Fruit fly (Drosophila melanogaster) whole organism, embryonic: ENCODE measurements around the gene BckdhA.
A peak's percentile ranks its signal among the peaks of the same experiment; 100 is the strongest.

Experiments
- B-H2 ChIP-seq: fragments of 200-800 bp; sonication (Bioruptor generic); optimal IDR thresholded peaks from 2 replicates; lab custom pipeline; 2018; ENCODE audit warnings: missing biosample characterization, mild to moderate bottlenecking, missing genetic modification characterization
- Bdp1 ChIP-seq: fragments of 200-800 bp; sonication (Bioruptor generic); optimal IDR thresholded peaks from 3 replicates; lab custom pipeline; 2016; ENCODE audit warnings: missing biosample characterization, missing genetic modification characterization
- CG11723 ChIP-seq: fragments of 200-800 bp; sonication (Bioruptor generic); optimal IDR thresholded peaks from 2 replicates; lab custom pipeline; 2017; ENCODE audit warnings: missing biosample characterization, mild to moderate bottlenecking, missing genetic modification characterization
- CG12236 ChIP-seq: fragments of 200-800 bp; sonication (Bioruptor generic); optimal IDR thresholded peaks from 2 replicates; lab custom pipeline; 2016; ENCODE audit warnings: missing biosample characterization, missing genetic modification characterization
- CG13123 ChIP-seq: fragments of 200-800 bp; sonication (Bioruptor generic); optimal IDR thresholded peaks from 2 replicates; lab custom pipeline; 2016; ENCODE audit warnings: missing biosample characterization, missing genetic modification characterization
- CG17612 ChIP-seq: fragments of 200-800 bp; sonication (Bioruptor generic); IDR thresholded peaks from 2 replicates; pipeline ENCODE4 v1.3.6; 2022; ENCODE audit warnings: missing biosample characterization, missing genetic modification characterization
- CG17829 ChIP-seq: fragments of 200-800 bp; optimal IDR thresholded peaks from 2 replicates; lab custom pipeline; 2019; ENCODE audit warnings: missing biosample characterization, mild to moderate bottlenecking, missing genetic modification characterization, moderate library complexity
- CG2129 ChIP-seq: fragments of 200-800 bp; sonication (Bioruptor generic); IDR thresholded peaks from 2 replicates; pipeline ENCODE4 v1.3.6; 2022; ENCODE audit warnings: missing biosample characterization, missing genetic modification characterization; ENCODE audit not compliant: partially characterized antibody
- CG2712 ChIP-seq: fragments of 200-800 bp; optimal IDR thresholded peaks from 3 replicates; lab custom pipeline; 2019; ENCODE audit warnings: missing biosample characterization, mild to moderate bottlenecking, missing genetic modification characterization, moderate library complexity
- CG31365 ChIP-seq: fragments of 200-800 bp; sonication (Bioruptor generic); optimal IDR thresholded peaks from 2 replicates; lab custom pipeline; 2018; ENCODE audit warnings: missing biosample characterization, mild to moderate bottlenecking, missing genetic modification characterization
- CG4617 ChIP-seq: fragments of 200-800 bp; sonication (Bioruptor generic); optimal IDR thresholded peaks from 3 replicates; lab custom pipeline; 2016; ENCODE audit warnings: missing biosample characterization, missing genetic modification characterization, borderline replicate concordance
- CG4854 ChIP-seq: fragments of 200-800 bp; sonication (Bioruptor generic); optimal IDR thresholded peaks from 2 replicates; lab custom pipeline; 2016; ENCODE audit warnings: missing biosample characterization, missing genetic modification characterization, inconsistent platforms
- CG5180 ChIP-seq: fragments of 200-800 bp; sonication (Bioruptor generic); optimal IDR thresholded peaks from 3 replicates; lab custom pipeline; 2017; ENCODE audit warnings: missing biosample characterization, missing genetic modification characterization, mild to moderate bottlenecking, moderate library complexity, missing genetic modification reagents
- CG6683 ChIP-seq: fragments of 200-800 bp; sonication (Bioruptor generic); optimal IDR thresholded peaks from 2 replicates; lab custom pipeline; 2017; ENCODE audit warnings: missing biosample characterization, mild to moderate bottlenecking, missing genetic modification characterization, missing genetic modification reagents
- CG7745 ChIP-seq: fragments of 200-800 bp; sonication (Bioruptor generic); optimal IDR thresholded peaks from 2 replicates; lab custom pipeline; 2018; ENCODE audit warnings: missing biosample characterization, mild to moderate bottlenecking, missing genetic modification characterization, moderate library complexity
- CG9727 ChIP-seq: fragments of 200-800 bp; sonication (Bioruptor generic); optimal IDR thresholded peaks from 3 replicates; lab custom pipeline; 2017; ENCODE audit warnings: missing biosample characterization, mild to moderate bottlenecking, missing genetic modification characterization
- CoRest ChIP-seq: fragments of 200-800 bp; sonication (Bioruptor generic); optimal IDR thresholded peaks from 3 replicates; lab custom pipeline; 2018; ENCODE audit warnings: missing biosample characterization, mild to moderate bottlenecking, missing genetic modification characterization, moderate library complexity
- D19A ChIP-seq: fragments of 200-800 bp; optimal IDR thresholded peaks from 3 replicates; lab custom pipeline; 2019; ENCODE audit warnings: missing biosample characterization, mild to moderate bottlenecking, missing genetic modification characterization, moderate library complexity
- E2f2 ChIP-seq: fragments of 200-800 bp; sonication (Bioruptor generic); IDR thresholded peaks from 2 replicates; pipeline ENCODE4 v1.3.6; 2022; ENCODE audit warnings: missing biosample characterization, missing genetic modification characterization
- Ets65A ChIP-seq: fragments of 200-800 bp; sonication (Bioruptor generic); peaks from one replicate; lab custom pipeline; 2016; ENCODE audit warnings: missing biosample characterization, missing genetic modification characterization
- Hr3 ChIP-seq: fragments of 200-800 bp; sonication (Bioruptor generic); optimal IDR thresholded peaks from 3 replicates; lab custom pipeline; 2016; ENCODE audit warnings: missing biosample characterization, missing genetic modification characterization
- Hr51 ChIP-seq, 2 experiments: fragments of 200-800 bp; sonication (Bioruptor generic); optimal IDR thresholded peaks; 2 replicates in 1 of 2; 3 replicates in 1 of 2; lab custom pipeline; 2016 to 2018; ENCODE audit warnings: missing biosample characterization in 2 of 2, missing genetic modification characterization in 2 of 2, mild to moderate bottlenecking in 1 of 2, moderate library complexity in 1 of 2
- Hsf ChIP-seq: fragments of 200-800 bp; sonication (Bioruptor generic); optimal IDR thresholded peaks from 3 replicates; lab custom pipeline; 2016; ENCODE audit warnings: missing biosample characterization, missing genetic modification characterization
- MTF-1 ChIP-seq: fragments of 200-800 bp; sonication (Bioruptor generic); optimal IDR thresholded peaks from 2 replicates; lab custom pipeline; 2018; ENCODE audit warnings: missing biosample characterization, mild to moderate bottlenecking, missing genetic modification characterization, borderline replicate concordance
- Max ChIP-seq: fragments of 200-800 bp; sonication (Bioruptor generic); optimal IDR thresholded peaks from 2 replicates; lab custom pipeline; 2016; ENCODE audit warnings: missing biosample characterization, mild to moderate bottlenecking, missing genetic modification characterization
- Nf-YC ChIP-seq: fragments of 200-800 bp; optimal IDR thresholded peaks from 3 replicates; lab custom pipeline; 2019; ENCODE audit warnings: missing biosample characterization, mild to moderate bottlenecking, missing genetic modification characterization, moderate library complexity
- Rx ChIP-seq: fragments of 200-800 bp; sonication (Bioruptor generic); IDR thresholded peaks from 2 replicates; pipeline ENCODE4 v1.3.6; 2022; ENCODE audit warnings: missing biosample characterization, missing genetic modification characterization
- Sox100B ChIP-seq: fragments of 200-800 bp; sonication (Bioruptor generic); optimal IDR thresholded peaks from 3 replicates; lab custom pipeline; 2018; ENCODE audit warnings: missing biosample characterization, mild to moderate bottlenecking, missing genetic modification characterization
- Spps ChIP-seq: fragments of 200-800 bp; sonication (Bioruptor generic); optimal IDR thresholded peaks from 2 replicates; lab custom pipeline; 2018; ENCODE audit warnings: missing biosample characterization, mild to moderate bottlenecking, missing genetic modification characterization
- Ssrp ChIP-seq: fragments of 200-800 bp; sonication (Bioruptor generic); optimal IDR thresholded peaks from 2 replicates; lab custom pipeline; 2018; ENCODE audit warnings: missing biosample characterization, mild to moderate bottlenecking, missing genetic modification characterization, moderate library complexity
- Trl ChIP-seq, 3 experiments: fragments of >200 bp in 2 of 3; fragments of 200-800 bp in 1 of 3; sonication (Bioruptor generic) in 1 of 3; optimal IDR thresholded peaks; 2 replicates in 1 of 3; 3 replicates in 2 of 3; lab custom pipeline; 2016 to 2017; ENCODE audit warnings: missing biosample characterization in 1 of 3, missing genetic modification characterization in 1 of 3
- ash1 ChIP-seq: fragments of 200-800 bp; sonication (Bioruptor generic); optimal IDR thresholded peaks from 2 replicates; lab custom pipeline; 2018; ENCODE audit warnings: missing biosample characterization, mild to moderate bottlenecking, missing genetic modification characterization
- ato ChIP-seq: fragments of 200-800 bp; sonication (Bioruptor generic); IDR thresholded peaks from 2 replicates; pipeline ENCODE4 v1.3.6; 2022; ENCODE audit warnings: missing biosample characterization, missing genetic modification characterization; ENCODE audit not compliant: partially characterized antibody
- dmrt99B ChIP-seq: fragments of 200-800 bp; sonication (Bioruptor generic); optimal IDR thresholded peaks from 2 replicates; lab custom pipeline; 2018; ENCODE audit warnings: missing biosample characterization, mild to moderate bottlenecking, missing genetic modification characterization, moderate library complexity
- gcm2 ChIP-seq: fragments of 200-800 bp; sonication (Bioruptor generic); optimal IDR thresholded peaks from 2 replicates; lab custom pipeline; 2016; ENCODE audit warnings: missing biosample characterization, missing genetic modification characterization
- jing ChIP-seq: fragments of 200-800 bp; sonication (Bioruptor generic); optimal IDR thresholded peaks from 2 replicates; lab custom pipeline; 2018; ENCODE audit warnings: missing biosample characterization, mild to moderate bottlenecking, missing genetic modification characterization
- jumu ChIP-seq: fragments of 200-800 bp; sonication (Bioruptor generic); optimal IDR thresholded peaks from 3 replicates; lab custom pipeline; 2016; ENCODE audit warnings: missing biosample characterization, missing genetic modification characterization
- lilli ChIP-seq: fragments of 200-800 bp; sonication (Bioruptor generic); optimal IDR thresholded peaks from 3 replicates; lab custom pipeline; 2016; ENCODE audit warnings: missing biosample characterization, missing genetic modification characterization
- maf-S ChIP-seq: fragments of 200-800 bp; sonication (Bioruptor generic); optimal IDR thresholded peaks from 2 replicates; lab custom pipeline; 2016; ENCODE audit warnings: missing biosample characterization, missing genetic modification characterization
- nau ChIP-seq: fragments of 200-800 bp; sonication (Bioruptor generic); optimal IDR thresholded peaks from 3 replicates; lab custom pipeline; 2017; ENCODE audit warnings: missing biosample characterization, mild to moderate bottlenecking, missing genetic modification characterization, missing genetic modification reagents
- nerfin-2 ChIP-seq: fragments of 200-800 bp; sonication (Bioruptor generic); IDR thresholded peaks from 2 replicates; pipeline ENCODE4 v1.3.6; 2022; ENCODE audit warnings: missing biosample characterization, missing genetic modification characterization; ENCODE audit not compliant: partially characterized antibody
- nom ChIP-seq: fragments of 200-800 bp; sonication (Bioruptor generic); optimal IDR thresholded peaks from 2 replicates; lab custom pipeline; 2017; ENCODE audit warnings: missing biosample characterization, missing genetic modification characterization, mild to moderate bottlenecking, moderate library complexity, missing genetic modification reagents
- onecut ChIP-seq: fragments of 200-800 bp; sonication (Bioruptor generic); IDR thresholded peaks from 2 replicates; pipeline ENCODE4 v1.3.6; 2022; ENCODE audit warnings: missing biosample characterization, missing genetic modification characterization
- row ChIP-seq: fragments of 200-800 bp; sonication (Bioruptor generic); IDR thresholded peaks from 3 replicates; pipeline ENCODE4 v1.3.6; 2022; ENCODE audit warnings: missing biosample characterization, missing genetic modification characterization
- slbo ChIP-seq: fragments of 200-800 bp; sonication (Bioruptor generic); IDR thresholded peaks from 2 replicates; pipeline ENCODE4 v1.3.6; 2022; ENCODE audit warnings: missing biosample characterization, missing genetic modification characterization
- slp2 ChIP-seq: fragments of 200-800 bp; sonication (Bioruptor generic); optimal IDR thresholded peaks from 2 replicates; lab custom pipeline; 2016; ENCODE audit warnings: missing biosample characterization, missing genetic modification characterization
- so ChIP-seq: fragments of 200-800 bp; sonication (Bioruptor generic); IDR thresholded peaks from 3 replicates; pipeline ENCODE4 v1.3.6; 2022; ENCODE audit warnings: missing biosample characterization, missing genetic modification characterization
- tup ChIP-seq: fragments of 200-800 bp; sonication (Bioruptor generic); optimal IDR thresholded peaks from 2 replicates; lab custom pipeline; 2016; ENCODE audit warnings: missing biosample characterization, mild to moderate bottlenecking, missing genetic modification characterization, moderate library complexity
- wdn ChIP-seq: fragments of 200-800 bp; sonication (Bioruptor generic); IDR thresholded peaks from 2 replicates; pipeline ENCODE4 v1.3.6; 2022; ENCODE audit warnings: missing biosample characterization, missing genetic modification characterization
- zfh2 ChIP-seq: fragments of 200-800 bp; sonication (Bioruptor generic); optimal IDR thresholded peaks from 2 replicates; lab custom pipeline; 2016; ENCODE audit warnings: missing biosample characterization, missing genetic modification characterization

The BckdhA gene

DNA sequence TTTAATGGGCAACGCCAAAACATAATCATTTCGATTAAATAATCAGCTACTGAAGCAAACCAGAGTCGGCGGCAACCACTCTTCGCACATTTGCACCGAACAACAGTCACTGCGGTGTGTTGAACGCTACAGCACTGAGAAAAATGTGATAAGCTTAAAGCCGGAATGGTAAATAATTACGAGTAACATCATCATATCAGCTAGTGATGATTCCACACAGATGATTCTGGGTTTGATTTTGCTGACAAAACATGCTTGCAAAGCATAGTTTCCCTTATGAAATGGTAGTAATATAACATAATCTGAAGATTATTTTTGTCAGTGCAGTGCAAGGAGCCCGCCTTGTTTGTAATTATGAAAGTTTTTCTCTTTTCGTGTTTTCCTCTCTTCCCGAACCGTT lies 42.5 kb downstream of the BckdhA start (continued):
- TF ChIP-seq jumu (peak; percentile 50), Max (no peak), Ssrp (tag; lab: Kevin White, UChicago) (peak; percentile 65), CG17612 (GFP tag; lab: Robert Waterston, UW) (no peak), CG11723 (GFP tag; lab: Kevin White, UChicago) (peak; percentile 29), CG9727 (GFP tag; lab: Kevin White, UChicago) (peak; percentile 12), CG2712 (tag; lab: Kevin White, UChicago) (peak; percentile 78), CG7745 (tag; lab: Kevin White, UChicago) (no peak), CG12236 (GFP tag; lab: Kevin White, UChicago) (peak; percentile 26), maf-S (GFP tag; lab: Kevin White, UChicago) (peak; percentile 9), Hr51 (GFP tag; optimal IDR thresholded peaks at IDR 0.05; lab: Kevin White, UChicago) (peak; percentile 14 to 59), slbo (peak; percentile 8; the same call in 1 of the 2 replicates), jing (GFP tag; lab: Kevin White, UChicago) (peak; percentile 54), zfh2 (no peak), B-H2 (GFP tag; lab: Kevin White, UChicago) (no peak), row (GFP tag; lab: Robert Waterston, UW) (peak; percentile 58; the same call in 2 of the 3 replicates), Hsf (GFP tag; lab: Kevin White, UChicago) (peak; percentile 36), ash1 (GFP tag; lab: Kevin White, UChicago) (no peak), nom (no peak), MTF-1 (GFP tag; lab: Kevin White, UChicago) (no peak), CG5180 (GFP tag; lab: Kevin White, UChicago) (no peak), ato (GFP tag; lab: Robert Waterston, UW) (no peak), Hr3 (GFP tag; lab: Kevin White, UChicago) (peak; percentile 32), Sox100B (GFP tag; lab: Kevin White, UChicago) (peak; percentile 39), dmrt99B (tag; lab: Kevin White, UChicago) (peak; percentile 71), CoRest (tag; lab: Kevin White, UChicago) (peak; percentile 54), tup (GFP tag; lab: Kevin White, UChicago) (no peak), Bdp1 (GFP tag; lab: Kevin White, UChicago) (no peak), Spps (tag; lab: Kevin White, UChicago) (peak; percentile 62), wdn (GFP tag; lab: Robert Waterston, UW) (no peak), CG4854 (GFP tag; lab: Kevin White, UChicago) (no peak), Rx (no peak), onecut (GFP tag; lab: Robert Waterston, UW) (peak; percentile 33; the same call in 1 of the 2 replicates), nau (peak; percentile 19), slp2 (GFP tag; lab: Kevin White, UChicago) (peak; percentile 36), E2f2 (GFP tag; lab: Robert Waterston, UW) (no peak), CG17829 (tag; lab: Kevin White, UChicago) (peak; percentile 68), lilli (GFP tag; lab: Kevin White, UChicago) (peak; percentile 47), D19A (tag; lab: Kevin White, UChicago) (peak; percentile 54), gcm2 (GFP tag; lab: Kevin White, UChicago) (no peak), nerfin-2 (GFP tag; lab: Robert Waterston, UW) (no peak), CG6683 (GFP tag; lab: Kevin White, UChicago) (no peak), CG2129 (GFP tag; lab: Robert Waterston, UW) (no peak), Nf-YC (tag; lab: Kevin White, UChicago) (no peak), so (GFP tag; lab: Robert Waterston, UW) (0 out of 3 replicates have a peak, but pooled peaks have one; percentile 15), CG13123 (GFP tag; lab: Kevin White, UChicago) (no peak), Ets65A (GFP tag; lab: Kevin White, UChicago) (no peak), CG31365 (tag; lab: Kevin White, UChicago) (no peak), CG4617 (no peak), Trl (optimal IDR thresholded peaks at IDR 0.05; lab: Kevin White, UChicago) (no peak), Trl (GFP tag; optimal IDR thresholded peaks at IDR 0.05; lab: Kevin White, UChicago) (peak; percentile 36)
